Worm (Caenorhabditis elegans): Measurements from ENCODE around the gene rnp-5.

DNA sequence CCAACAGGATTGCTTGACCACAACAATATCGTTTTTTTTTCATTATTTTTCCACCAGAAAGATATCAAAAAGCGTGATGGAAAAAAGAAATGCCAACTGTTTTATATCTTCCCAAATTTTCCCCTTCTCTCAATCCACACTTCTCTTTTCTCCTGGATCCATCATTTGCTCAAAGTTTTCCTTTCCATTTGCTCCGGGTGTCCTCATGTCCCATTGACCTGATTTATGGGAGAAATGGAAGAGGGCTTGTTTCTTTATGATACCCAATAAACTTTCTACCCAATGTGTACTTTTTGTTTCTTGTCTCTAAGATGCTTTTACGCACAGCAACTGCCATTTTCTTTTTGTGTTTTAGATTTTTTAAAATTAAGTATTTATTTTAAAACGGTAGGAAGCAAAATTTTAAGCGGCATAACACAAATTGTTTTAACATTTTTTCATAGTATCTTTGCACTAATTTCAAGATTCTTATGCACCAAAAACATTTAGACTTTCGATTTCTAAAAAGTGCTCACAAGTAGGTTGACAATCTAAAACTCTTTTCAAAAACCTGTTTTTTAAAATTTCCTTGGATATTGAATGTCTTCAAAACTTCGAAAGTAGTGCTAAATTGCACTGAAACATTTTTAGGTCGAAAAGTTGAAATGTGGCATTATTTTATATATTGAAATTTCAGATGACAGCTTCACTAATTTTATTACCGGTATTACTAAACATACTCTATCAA lies 31.0 kb downstream of the rnp-5 start, which contains the start of gene clec-149:
- TF ChIP-seq ceh-9 (tag; optimal IDR thresholded peaks at IDR 0.05) (no peak), pqm-1 (tag; optimal IDR thresholded peaks at IDR 0.05) (no peak)
